Worm (Caenorhabditis elegans) whole organism, young adult: Measurements from ENCODE around the gene clec-172.
A peak's percentile ranks its signal among the peaks of the same experiment; 100 is the strongest.

ENCODE experiments used
- B0261.1 ChIP-seq: sonication (generic microtip); optimal IDR thresholded peaks from 2 replicates; lab custom pipeline; 2016; ENCODE audit warnings: mild to moderate bottlenecking, missing genetic modification characterization, moderate library complexity, missing compliant biosample characterization
- F22D6.2 ChIP-seq: sonication (generic microtip); optimal IDR thresholded peaks from 2 replicates; lab custom pipeline; 2016; ENCODE audit warnings: mild to moderate bottlenecking, missing genetic modification characterization, missing compliant biosample characterization
- F49E8.2 ChIP-seq: sonication (generic microtip); optimal IDR thresholded peaks from 3 replicates; lab custom pipeline; 2017; ENCODE audit warnings: missing genetic modification characterization, mild to moderate bottlenecking, missing compliant biosample characterization, antibody characterized with exemption, moderate library complexity; ENCODE audit not compliant: insufficient read depth
- F57C9.4 ChIP-seq: sonication (generic microtip); optimal IDR thresholded peaks from 2 replicates; lab custom pipeline; 2017; ENCODE audit warnings: mild to moderate bottlenecking, missing genetic modification characterization, missing compliant biosample characterization
- K12H6.12 ChIP-seq: fragments of 200-800 bp; sonication (Bioruptor generic); optimal IDR thresholded peaks from 2 replicates; lab custom pipeline; 2018; ENCODE audit warnings: mild to moderate bottlenecking, missing genetic modification characterization, missing compliant biosample characterization
- T07F8.4 ChIP-seq: sonication (generic microtip); optimal IDR thresholded peaks from 2 replicates; lab custom pipeline; 2016; ENCODE audit warnings: mild to moderate bottlenecking, missing genetic modification characterization, moderate library complexity, missing compliant biosample characterization
- Y53G8AR.9 ChIP-seq: fragments of 200-800 bp; sonication (Bioruptor generic); conservative IDR thresholded peaks from 2 replicates; pipeline ENCODE4 v1.3.6; 2022; ENCODE audit warnings: missing genetic modification reagents, missing genetic modification characterization, missing compliant biosample characterization
- athp-1 ChIP-seq: sonication (generic microtip); optimal IDR thresholded peaks from 2 replicates; lab custom pipeline; 2017; ENCODE audit warnings: mild to moderate bottlenecking, missing genetic modification characterization, missing compliant biosample characterization
- attf-5 ChIP-seq: fragments of 200-800 bp; sonication (Bioruptor generic); optimal IDR thresholded peaks from 2 replicates; lab custom pipeline; 2018; ENCODE audit warnings: mild to moderate bottlenecking, missing genetic modification characterization, missing compliant biosample characterization
- attf-6 ChIP-seq: fragments of 200-800 bp; sonication (Bioruptor generic); IDR thresholded peaks from 2 replicates; pipeline ENCODE4 v1.3.6; 2022; ENCODE audit warnings: missing genetic modification reagents, missing genetic modification characterization, missing compliant biosample characterization
- bed-2 ChIP-seq: fragments of 200-800 bp; sonication (Bioruptor generic); IDR thresholded peaks from 2 replicates; pipeline ENCODE4 v1.3.6; 2022; ENCODE audit warnings: missing genetic modification reagents, missing genetic modification characterization, missing compliant biosample characterization
- ccch-3 ChIP-seq: fragments of 200-800 bp; sonication (Bioruptor generic); optimal IDR thresholded peaks from 2 replicates; lab custom pipeline; 2018; ENCODE audit warnings: mild to moderate bottlenecking, missing genetic modification characterization, missing compliant biosample characterization
- ekl-4 ChIP-seq: fragments of 200-800 bp; sonication (Bioruptor generic); IDR thresholded peaks from 2 replicates; pipeline ENCODE4 v1.3.6; 2022; ENCODE audit warnings: missing genetic modification reagents, missing genetic modification characterization, missing compliant biosample characterization
- ets-4 ChIP-seq: fragments of 200-800 bp; sonication (Bioruptor generic); optimal IDR thresholded peaks from 2 replicates; lab custom pipeline; 2018; ENCODE audit warnings: mild to moderate bottlenecking, missing genetic modification characterization, missing compliant biosample characterization
- him-1 ChIP-seq: sonication (generic microtip); optimal IDR thresholded peaks from 2 replicates; lab custom pipeline; 2016; ENCODE audit warnings: missing genotype, missing genetic modification reagents, missing genetic modification characterization, missing compliant biosample characterization
- hlh-12 ChIP-seq: sonication (generic microtip); optimal IDR thresholded peaks from 2 replicates; lab custom pipeline; 2016; ENCODE audit warnings: missing genetic modification characterization, missing compliant biosample characterization
- hmg-20 ChIP-seq: fragments of 200-800 bp; sonication (Bioruptor generic); IDR thresholded peaks from 2 replicates; pipeline ENCODE4 v1.3.6; 2022; ENCODE audit warnings: missing genetic modification reagents, missing genetic modification characterization, missing compliant biosample characterization
- lag-1 ChIP-seq: fragments of 200-800 bp; sonication (Bioruptor generic); IDR thresholded peaks from 2 replicates; pipeline ENCODE4 v1.3.6; 2022; ENCODE audit warnings: missing genetic modification reagents, missing genetic modification characterization, missing compliant biosample characterization
- lin-35 ChIP-seq, 3 experiments: fragments of 150-350 bp in 2 of 3; sonication (generic microtip) in 1 of 3; optimal IDR thresholded peaks; 2 replicates each; lab custom pipeline; 2014 to 2018; ENCODE audit warnings: missing biosample characterization in 3 of 3, missing genetic modification characterization in 3 of 3, missing genetic modification reagents in 3 of 3
- lin-40 ChIP-seq: sonication (generic microtip); optimal IDR thresholded peaks from 2 replicates; lab custom pipeline; 2016; ENCODE audit warnings: missing genetic modification characterization, mild to moderate bottlenecking, missing compliant biosample characterization, missing genotype, missing genetic modification reagents
- madf-6 ChIP-seq: fragments of 200-800 bp; sonication (Bioruptor generic); IDR thresholded peaks from 2 replicates; pipeline ENCODE4 v1.3.6; 2022; ENCODE audit warnings: missing genetic modification reagents, missing genetic modification characterization, missing compliant biosample characterization
- mcd-1 ChIP-seq: fragments of 200-800 bp; sonication (Bioruptor generic); IDR thresholded peaks from 2 replicates; pipeline ENCODE4 v1.3.6; 2022; ENCODE audit warnings: missing genetic modification reagents, missing genetic modification characterization, missing compliant biosample characterization
- mel-28 ChIP-seq: sonication (generic microtip); optimal IDR thresholded peaks from 2 replicates; lab custom pipeline; 2016; ENCODE audit warnings: borderline replicate concordance, mild to moderate bottlenecking, missing genetic modification characterization, missing compliant biosample characterization
- mes-4 ChIP-seq: sonication (generic microtip); optimal IDR thresholded peaks from 2 replicates; lab custom pipeline; 2016; ENCODE audit warnings: missing genotype, missing genetic modification characterization, missing compliant biosample characterization
- nfya-1 ChIP-seq: sonication (generic microtip); optimal IDR thresholded peaks from 2 replicates; lab custom pipeline; 2017; ENCODE audit warnings: antibody characterized with exemption, missing compliant biosample characterization, missing genetic modification characterization, borderline replicate concordance; ENCODE audit not compliant: insufficient read depth
- nfya-2 ChIP-seq: fragments of 200-800 bp; sonication (Bioruptor generic); IDR thresholded peaks from 2 replicates; pipeline ENCODE4 v1.3.6; 2022; ENCODE audit warnings: missing genetic modification reagents, missing genetic modification characterization, missing compliant biosample characterization
- snpc-1.1 ChIP-seq: sonication (generic microtip); optimal IDR thresholded peaks from 2 replicates; lab custom pipeline; 2017; ENCODE audit warnings: missing genetic modification characterization, mild to moderate bottlenecking, missing compliant biosample characterization, antibody characterized with exemption, moderate library complexity, missing genotype, missing genetic modification reagents; ENCODE audit not compliant: insufficient read depth
- snpc-1.3 ChIP-seq: sonication (generic microtip); optimal IDR thresholded peaks from 2 replicates; lab custom pipeline; 2017; ENCODE audit warnings: missing genetic modification characterization, mild to moderate bottlenecking, missing compliant biosample characterization, antibody characterized with exemption, moderate library complexity, missing genotype, missing genetic modification reagents; ENCODE audit not compliant: insufficient read depth
- snpc-3.4 ChIP-seq: sonication (generic microtip); optimal IDR thresholded peaks from 2 replicates; lab custom pipeline; 2017; ENCODE audit warnings: missing genetic modification characterization, mild to moderate bottlenecking, missing compliant biosample characterization, antibody characterized with exemption, moderate library complexity, missing genotype, missing genetic modification reagents
- snpc-4 ChIP-seq, 5 experiments: fragments of 150-350 bp in 1 of 5; sonication (generic microtip) in 4 of 5; optimal IDR thresholded peaks; 2 replicates each; lab custom pipeline; 2014 to 2018; ENCODE audit warnings: missing genetic modification characterization in 5 of 5, missing biosample characterization in 3 of 5, antibody characterized with exemption in 2 of 5, mild to moderate bottlenecking in 2 of 5, missing compliant biosample characterization in 2 of 5, missing genotype in 2 of 5, moderate library complexity in 2 of 5, missing genetic modification reagents in 1 of 5
- somi-1 ChIP-seq: fragments of 200-800 bp; sonication (Bioruptor generic); optimal IDR thresholded peaks from 2 replicates; lab custom pipeline; 2018; ENCODE audit warnings: mild to moderate bottlenecking, missing genetic modification characterization, missing compliant biosample characterization
- sptf-2 ChIP-seq: fragments of 200-800 bp; sonication (Bioruptor generic); optimal IDR thresholded peaks from 2 replicates; lab custom pipeline; 2018; ENCODE audit warnings: mild to moderate bottlenecking, missing genetic modification characterization, missing compliant biosample characterization
- tbp1 ChIP-seq: fragments of 200-800 bp; sonication (Bioruptor generic); optimal IDR thresholded peaks from 2 replicates; lab custom pipeline; 2018; ENCODE audit warnings: mild to moderate bottlenecking, missing genetic modification characterization, missing compliant biosample characterization
- tbx-9 ChIP-seq: sonication (generic microtip); optimal IDR thresholded peaks from 2 replicates; lab custom pipeline; 2016; ENCODE audit warnings: borderline replicate concordance, missing genetic modification characterization, inconsistent platforms, missing compliant biosample characterization
- unc-130 ChIP-seq: sonication (generic microtip); optimal IDR thresholded peaks from 2 replicates; lab custom pipeline; 2016; ENCODE audit warnings: missing genetic modification reagents, missing genetic modification characterization, missing compliant biosample characterization
- xnd-1 ChIP-seq: sonication (generic microtip); optimal IDR thresholded peaks from 2 replicates; lab custom pipeline; 2016; ENCODE audit warnings: missing genotype, missing genetic modification reagents, missing genetic modification characterization, missing compliant biosample characterization
- zfh-2 ChIP-seq: fragments of 200-800 bp; sonication (Bioruptor generic); conservative IDR thresholded peaks from 2 replicates; pipeline ENCODE4 v1.3.6; 2022; ENCODE audit warnings: missing genetic modification reagents, missing genetic modification characterization, missing compliant biosample characterization
- zim-3 ChIP-seq: sonication (generic microtip); optimal IDR thresholded peaks from 2 replicates; lab custom pipeline; 2017; ENCODE audit warnings: mild to moderate bottlenecking, missing genetic modification characterization, moderate library complexity, missing compliant biosample characterization
- ztf-22 ChIP-seq: fragments of 200-800 bp; sonication (Bioruptor generic); optimal IDR thresholded peaks from 2 replicates; lab custom pipeline; 2018; ENCODE audit warnings: mild to moderate bottlenecking, missing genetic modification characterization, moderate library complexity, missing compliant biosample characterization
- ztf-3 ChIP-seq: fragments of 200-800 bp; sonication (Bioruptor generic); optimal IDR thresholded peaks from 2 replicates; lab custom pipeline; 2018; ENCODE audit warnings: mild to moderate bottlenecking, missing genetic modification characterization, missing compliant biosample characterization

clec-172 gene

ce11 chrIV:1549095-1550093 lies 33.0 kb upstream of the clec-172 start (continued):
- no peak for TF ChIP-seq ztf-3 (GFP tag; lab: Kevin White, UChicago)
- no peak for TF ChIP-seq tbx-9
- TF ChIP-seq F57C9.4 (tag; lab: Kevin White, UChicago) = no peak
- no peak for TF ChIP-seq ets-4 (GFP tag; lab: Kevin White, UChicago)
- TF ChIP-seq mcd-1 (GFP tag; lab: Robert Waterston, UW) = peak; percentile 43; the same call in 1 of the 2 replicates
- no peak for TF ChIP-seq F22D6.2
- TF ChIP-seq sptf-2 = no peak
- no peak for TF ChIP-seq unc-130 (GFP tag; lab: Kevin White, UChicago)
- no peak for TF ChIP-seq ekl-4 (GFP tag; lab: Robert Waterston, UW)

ce11 chrIV:1548457-1548861 lies 32.0 kb upstream of the clec-172 start, which contains the start of gene col-107:
TSS of gene col-107 (plus strand) at chrIV:1548721.
- TF ChIP-seq snpc-4 (GFP tag; optimal IDR thresholded peaks at IDR 0.05; lab: Kevin White, UChicago) (no peak), snpc-4 (tag; optimal IDR thresholded peaks at IDR 0.05; lab: Kevin White, UChicago) (no peak)

DNA sequence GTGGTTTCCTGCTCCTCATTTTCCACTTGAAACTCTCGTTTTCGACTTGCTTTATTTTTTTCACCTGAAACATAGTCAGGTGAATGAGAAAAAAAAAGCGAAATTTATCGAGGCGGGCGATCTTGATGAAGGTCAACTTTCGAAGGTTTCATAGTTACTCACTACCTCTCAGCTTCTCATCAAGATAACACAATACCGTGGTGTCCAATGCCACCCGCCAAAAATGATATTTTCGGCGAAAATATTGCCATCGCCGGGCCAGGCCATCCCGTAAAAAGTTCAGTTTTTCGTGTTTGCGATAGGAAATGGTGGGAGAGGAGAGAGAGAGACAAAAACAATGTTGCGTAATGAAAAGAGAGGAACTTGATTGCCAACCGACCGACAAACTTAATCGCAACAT lies 30.7 kb upstream of the clec-172 start:
- TF ChIP-seq hlh-12 (tag; lab: Kevin White, UChicago) (no peak), zfh-2 (GFP tag; lab: Robert Waterston, UW) (no peak), somi-1 (GFP tag; lab: Kevin White, UChicago) (no peak), madf-6 (GFP tag; lab: Robert Waterston, UW) (no peak), ccch-3 (GFP tag; lab: Kevin White, UChicago) (no peak), F49E8.2 (tag; lab: Kevin White, UChicago) (no peak), him-1 (tag; lab: Kevin White, UChicago) (no peak), mel-28 (tag; lab: Kevin White, UChicago) (no peak), unc-130 (GFP tag; lab: Kevin White, UChicago) (no peak), snpc-3.4 (tag; lab: Kevin White, UChicago) (no peak), sptf-2 (no peak), ztf-22 (no peak), xnd-1 (tag; lab: Kevin White, UChicago) (no peak), nfya-1 (tag; lab: Kevin White, UChicago) (no peak), lin-35 (GFP tag; optimal IDR thresholded peaks at IDR 0.05; lab: Kevin White, UChicago) (no peak), B0261.1 (tag; lab: Kevin White, UChicago) (no peak), F57C9.4 (tag; lab: Kevin White, UChicago) (no peak), snpc-1.1 (tag; lab: Kevin White, UChicago) (no peak)

DNA sequence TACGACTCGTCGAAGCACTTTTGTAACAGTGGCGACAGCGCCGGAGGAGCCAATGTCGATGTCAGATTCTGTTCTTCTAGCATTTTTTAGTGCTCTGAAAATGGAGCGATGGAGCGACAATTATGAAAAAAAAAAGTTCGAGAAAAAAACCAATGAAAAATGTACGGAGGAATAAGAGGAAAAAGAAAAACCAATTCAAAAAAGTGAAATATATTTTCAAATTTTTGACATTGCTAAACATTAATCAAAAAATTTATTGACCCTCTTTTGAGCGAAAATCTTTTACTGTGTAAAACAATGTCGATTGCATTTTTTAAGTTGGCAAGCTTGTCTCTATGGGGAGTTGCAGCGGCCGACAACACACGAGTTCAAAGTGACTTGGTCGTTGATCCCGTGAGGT lies 19.9 kb upstream of the clec-172 start, which contains the start of gene K03H6.5:
TSS of gene K03H6.5 (minus strand) at position 101 of the 400 bp plus-strand sequence.
- TF ChIP-seq T07F8.4 (tag; lab: Kevin White, UChicago) = no peak
- no peak for TF ChIP-seq attf-5 (GFP tag; lab: Kevin White, UChicago)
- no peak for TF ChIP-seq bed-2
- no peak for TF ChIP-seq attf-6 (GFP tag; lab: Robert Waterston, UW)
- TF ChIP-seq K12H6.12 = no peak
- no peak for TF ChIP-seq hmg-20
- TF ChIP-seq F49E8.2 (tag; lab: Kevin White, UChicago) = no peak
- no peak for TF ChIP-seq zim-3 (tag; lab: Kevin White, UChicago)
- TF ChIP-seq nfya-2 = no peak
- TF ChIP-seq athp-1 (tag; lab: Kevin White, UChicago) = no peak
- TF ChIP-seq Y53G8AR.9 (GFP tag; lab: Robert Waterston, UW) = no peak
- TF ChIP-seq tbp1 (GFP tag; lab: Kevin White, UChicago) = no peak
- TF ChIP-seq snpc-1.3 (tag; lab: Kevin White, UChicago) = no peak
- TF ChIP-seq lag-1 = no peak
- TF ChIP-seq lin-40 (tag; lab: Kevin White, UChicago) = no peak
- no peak for TF ChIP-seq mes-4
